Worm (Caenorhabditis elegans): ENCODE data around the gene mdh-1.

DNA sequence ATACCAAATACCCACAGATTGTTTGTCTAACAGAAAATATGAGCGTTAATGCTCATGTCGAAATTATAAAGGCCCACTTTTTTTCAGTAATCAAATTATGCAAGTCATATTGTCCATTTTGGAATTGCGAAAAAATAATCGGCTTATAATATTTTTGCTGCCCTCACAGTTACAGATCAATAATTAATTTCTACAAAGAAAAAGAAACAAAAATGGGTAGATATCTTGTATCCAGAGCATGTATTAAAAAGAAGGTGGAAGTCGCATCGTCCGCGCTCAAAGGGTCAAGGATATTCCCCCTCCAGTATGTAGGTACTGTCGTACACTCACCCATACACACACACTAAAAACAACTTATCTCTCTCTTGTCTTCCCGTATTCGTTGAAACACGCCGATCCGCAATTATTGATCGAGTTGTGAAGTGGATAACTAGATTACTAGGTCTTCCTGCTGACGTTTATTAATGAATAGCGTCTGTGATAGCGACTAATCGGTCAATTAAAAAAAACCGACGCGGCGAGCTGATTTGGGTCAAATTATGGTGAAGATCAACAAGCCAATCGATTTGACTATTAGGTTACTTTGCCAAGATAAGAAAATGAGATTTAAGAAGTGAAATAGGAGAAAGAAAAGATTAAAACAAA, 2.4 kb downstream of the mdh-1 start:
- TF ChIP-seq ztf-29 (GFP tag; IDR thresholded peaks at IDR 0.05), result no peak
- no peak for TF ChIP-seq flt-1 (GFP tag; IDR thresholded peaks at IDR 0.05)
- no peak for TF ChIP-seq tab-1 (GFP tag; IDR thresholded peaks at IDR 0.05)
- TF ChIP-seq ref-1 (GFP tag; conservative IDR thresholded peaks at IDR 0.05), result no peak
- no peak for TF ChIP-seq klf-2 (GFP tag; conservative IDR thresholded peaks at IDR 0.05)
- TF ChIP-seq T22C8.4 (GFP tag; IDR thresholded peaks at IDR 0.05), result 0 out of 2 replicates have a peak, but pooled peaks have one; percentile 18
- no peak for TF ChIP-seq med-1 (GFP tag; optimal IDR thresholded peaks at IDR 0.05; ENCODE audit: insufficient read depth)

Data from whole organism, midembryonic.